Fruit fly (Drosophila melanogaster) whole organism, prepupa: ENCODE measurements around the gene ftz.

Experiments
- CG10669 ChIP-seq: fragments of 200-800 bp; sonication (Bioruptor generic); optimal IDR thresholded peaks from 3 replicates; lab custom pipeline; 2018; ENCODE audit warnings: missing biosample characterization, mild to moderate bottlenecking, missing genetic modification characterization, moderate library complexity
- CG11762 ChIP-seq: fragments of 200-800 bp; sonication (Bioruptor generic); optimal IDR thresholded peaks from 3 replicates; lab custom pipeline; 2016; ENCODE audit warnings: missing biosample characterization, missing genetic modification characterization; ENCODE audit not compliant: insufficient read depth
- CG6276 ChIP-seq: fragments of 200-800 bp; sonication (Bioruptor generic); optimal IDR thresholded peaks from 2 replicates; lab custom pipeline; 2017; ENCODE audit warnings: missing biosample characterization, mild to moderate bottlenecking, missing genetic modification characterization
- CG6792 ChIP-seq: fragments of 200-800 bp; sonication (Bioruptor generic); optimal IDR thresholded peaks from 3 replicates; lab custom pipeline; 2016; ENCODE audit warnings: missing biosample characterization, missing genetic modification characterization
- CG9139 ChIP-seq: fragments of 200-800 bp; sonication (Bioruptor generic); optimal IDR thresholded peaks from 3 replicates; lab custom pipeline; 2017; ENCODE audit warnings: missing biosample characterization, mild to moderate bottlenecking, missing genetic modification characterization
- Eip78C ChIP-seq: fragments of 200-800 bp; sonication (Bioruptor generic); peaks from one replicate; lab custom pipeline; 2016; ENCODE audit warnings: missing biosample characterization, missing genetic modification characterization
- Gug ChIP-seq: fragments of 200-800 bp; sonication (Bioruptor generic); IDR thresholded peaks from 2 replicates; pipeline ENCODE4 v1.3.6; 2022; ENCODE audit warnings: missing biosample characterization, missing genetic modification characterization
- Lpt ChIP-seq: fragments of 200-800 bp; sonication (Bioruptor generic); optimal IDR thresholded peaks from 3 replicates; lab custom pipeline; 2016; ENCODE audit warnings: missing biosample characterization, missing genetic modification characterization
- Sox102F ChIP-seq: fragments of 200-800 bp; sonication (Bioruptor generic); optimal IDR thresholded peaks from 2 replicates; lab custom pipeline; 2016; ENCODE audit warnings: missing biosample characterization, mild to moderate bottlenecking, missing genetic modification characterization
- Sox15 ChIP-seq: fragments of 200-800 bp; sonication (Bioruptor generic); optimal IDR thresholded peaks from 3 replicates; lab custom pipeline; 2016; ENCODE audit warnings: missing biosample characterization, missing genetic modification characterization
- fd59A ChIP-seq: fragments of 200-800 bp; sonication (Bioruptor generic); optimal IDR thresholded peaks from 2 replicates; lab custom pipeline; 2017; ENCODE audit warnings: missing biosample characterization, mild to moderate bottlenecking, missing genetic modification characterization, missing genetic modification reagents
- net ChIP-seq: fragments of 200-800 bp; sonication (Bioruptor generic); optimal IDR thresholded peaks from 3 replicates; lab custom pipeline; 2016; ENCODE audit warnings: missing biosample characterization, missing genetic modification characterization
- svp ChIP-seq: fragments of 200-800 bp; sonication (Bioruptor generic); peaks from one replicate; lab custom pipeline; 2016; ENCODE audit warnings: missing biosample characterization, missing genetic modification characterization

DNA sequence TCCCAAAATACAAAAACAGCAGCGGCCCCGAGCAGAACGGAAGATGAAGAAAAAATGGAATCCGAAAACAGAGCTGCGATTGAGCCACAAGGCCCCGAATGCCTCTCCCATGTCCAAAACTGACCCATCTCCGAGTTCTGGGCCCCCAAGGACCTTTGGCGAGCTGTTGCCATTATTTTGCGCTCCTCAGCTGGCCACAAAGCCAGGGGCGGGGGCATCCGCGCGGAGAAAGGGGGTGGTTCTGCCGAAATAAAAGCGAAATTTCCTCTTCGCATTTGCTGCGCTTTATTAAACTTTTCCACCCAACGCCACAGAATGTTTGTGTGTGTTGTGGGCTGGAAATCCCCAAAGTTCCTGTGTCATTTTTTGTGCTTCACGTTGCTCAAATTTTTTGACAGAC is 40.2 kb downstream of the ftz start:
- no peak for TF ChIP-seq Sox15 (GFP tag; lab: Kevin White, UChicago)
- no peak for TF ChIP-seq Sox102F (GFP tag; lab: Kevin White, UChicago)
- TF ChIP-seq Gug (GFP tag; lab: Robert Waterston, UW), result no peak
- no peak for TF ChIP-seq net (GFP tag; lab: Kevin White, UChicago)
- no peak for TF ChIP-seq CG9139 (GFP tag; lab: Kevin White, UChicago)
- TF ChIP-seq fd59A, result no peak
- no peak for TF ChIP-seq Eip78C (GFP tag; lab: Kevin White, UChicago)
- no peak for TF ChIP-seq CG6792 (GFP tag; lab: Kevin White, UChicago)
- TF ChIP-seq CG10669 (GFP tag; lab: Kevin White, UChicago), result no peak
- no peak for TF ChIP-seq svp (GFP tag; lab: Kevin White, UChicago)
- TF ChIP-seq CG11762, result no peak
- TF ChIP-seq Lpt (GFP tag; lab: Kevin White, UChicago), result no peak
- no peak for TF ChIP-seq CG6276 (GFP tag; lab: Kevin White, UChicago)
